Fruit fly (Drosophila melanogaster): ENCODE measurements around the gene Srp19.

Gene Srp19

dm6 chr3L:7356386-7357117 is 8.7 kb upstream of the Srp19 start, which contains the start of gene CTCF (continued):
- TF ChIP-seq CG11294 (GFP tag; IDR thresholded peaks at IDR 0.05) (no peak), dac (GFP tag; optimal IDR thresholded peaks at IDR 0.05) (no peak), Sox102F (GFP tag; optimal IDR thresholded peaks at IDR 0.05) (no peak), dsx (GFP tag; optimal IDR thresholded peaks at IDR 0.05; ENCODE audit: poor library complexity, severe bottlenecking) (no peak), svp (GFP tag) (no peak), CG6792 (GFP tag; optimal IDR thresholded peaks at IDR 0.05) (no peak), Eip93F (GFP tag; optimal IDR thresholded peaks at IDR 0.05) (no peak), fd59A (GFP tag; optimal IDR thresholded peaks at IDR 0.05) (no peak), Hr39 (GFP tag; optimal IDR thresholded peaks at IDR 0.05) (no peak), acj6 (GFP tag; optimal IDR thresholded peaks at IDR 0.05) (no peak), Sox14 (GFP tag; optimal IDR thresholded peaks at IDR 0.05) (peak; percentile 44), CG6808 (GFP tag; optimal IDR thresholded peaks at IDR 0.05) (no peak), lz (GFP tag; optimal IDR thresholded peaks at IDR 0.05) (peak; percentile 58), CG11762 (GFP tag; optimal IDR thresholded peaks at IDR 0.05; ENCODE audit: insufficient read depth) (no peak), vri (GFP tag; optimal IDR thresholded peaks at IDR 0.05) (no peak), eg (GFP tag; IDR thresholded peaks at IDR 0.05) (no peak), CG31627 (GFP tag; optimal IDR thresholded peaks at IDR 0.05) (peak; percentile 43), CG3032 (tag; optimal IDR thresholded peaks at IDR 0.05) (peak; percentile 56), fd85E (GFP tag; optimal IDR thresholded peaks at IDR 0.05) (no peak), OdsH (GFP tag; optimal IDR thresholded peaks at IDR 0.05) (no peak), Smox (GFP tag; optimal IDR thresholded peaks at IDR 0.05) (no peak), Hr38 (GFP tag; optimal IDR thresholded peaks at IDR 0.05) (no peak), Eip78C (GFP tag) (peak; percentile 71), Ets21C (GFP tag; optimal IDR thresholded peaks at IDR 0.05) (no peak), Met (GFP tag; optimal IDR thresholded peaks at IDR 0.05) (no peak), Lpt (GFP tag; optimal IDR thresholded peaks at IDR 0.05) (no peak), Eip75B (GFP tag; optimal IDR thresholded peaks at IDR 0.05) (no peak)

- TF ChIP-seq esn (GFP tag; optimal IDR thresholded peaks at IDR 0.05) = no peak
- TF ChIP-seq fkh (GFP tag; optimal IDR thresholded peaks at IDR 0.05) = peak; percentile 79
These were observed 1.5 kb upstream of the Srp19 start for dm6 chr3L:7349311-7349710.

DNA sequence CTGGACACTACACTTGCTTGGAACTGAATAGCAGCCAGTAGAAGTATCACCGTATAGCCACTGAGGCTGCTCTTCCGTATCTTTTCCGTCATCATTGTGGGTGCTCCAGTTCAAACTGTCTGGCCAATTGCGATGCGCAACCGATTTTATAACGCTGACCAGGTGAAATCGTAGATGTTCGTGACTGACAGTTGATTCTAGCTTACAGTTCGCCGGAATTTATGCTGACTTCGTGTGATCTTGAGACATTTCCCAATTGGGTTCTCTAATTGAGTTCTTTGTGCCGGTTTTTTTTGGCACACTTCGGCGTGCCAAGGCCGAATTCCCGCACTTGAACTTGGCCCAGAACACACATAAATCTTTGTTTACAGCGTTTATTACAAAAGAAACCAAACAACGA is 883 bp downstream of the Srp19 start, which contains the start of gene CG14834:
Gene CG14834 (minus strand): TSS at position 173 of the 400 bp plus-strand sequence.
- TF ChIP-seq Lpt (GFP tag; optimal IDR thresholded peaks at IDR 0.05) = no peak
- no peak for TF ChIP-seq achi (GFP tag; optimal IDR thresholded peaks at IDR 0.05)
- TF ChIP-seq lz (GFP tag; optimal IDR thresholded peaks at IDR 0.05) = no peak

DNA sequence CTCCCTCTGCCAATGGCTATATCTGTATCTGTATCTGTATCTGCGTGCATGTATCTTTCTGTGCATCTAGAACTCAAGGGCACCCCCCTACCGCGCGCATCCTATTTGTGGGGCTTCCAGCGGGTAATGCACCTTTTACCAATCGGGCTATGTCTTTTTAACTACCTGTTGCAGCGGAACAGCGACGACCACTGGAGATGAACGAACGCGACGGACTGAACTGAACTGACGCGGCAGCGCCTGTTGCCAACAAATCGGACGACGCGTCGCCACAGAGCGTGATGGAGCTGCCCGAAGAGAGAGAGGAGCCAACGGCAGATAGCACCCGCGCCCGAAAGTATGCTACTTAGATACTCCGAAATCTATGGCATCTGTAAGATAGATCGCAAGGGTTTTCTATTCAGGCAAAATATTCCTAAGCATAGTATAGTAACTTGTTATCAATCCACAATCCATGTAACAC is 2.8 kb downstream of the Srp19 start, which contains the start of gene Cln7:
Gene Cln7 (minus strand): TSS at position 219 of the 463 bp plus-strand sequence.
- peak; percentile 26 for TF ChIP-seq CG1621 (tag; optimal IDR thresholded peaks at IDR 0.05)
- TF ChIP-seq Blimp-1 (GFP tag; optimal IDR thresholded peaks at IDR 0.05) = peak; percentile 2
- TF ChIP-seq pdm3 (GFP tag; optimal IDR thresholded peaks at IDR 0.05) = no peak
- TF ChIP-seq acj6 (GFP tag; optimal IDR thresholded peaks at IDR 0.05) = no peak
- peak; percentile 73 for TF ChIP-seq CG9139 (GFP tag; optimal IDR thresholded peaks at IDR 0.05)
- peak; percentile 3 for TF ChIP-seq CG3032 (tag; optimal IDR thresholded peaks at IDR 0.05)
- TF ChIP-seq CG7368 (GFP tag; optimal IDR thresholded peaks at IDR 0.05) = peak; percentile 30
- no peak for TF ChIP-seq OdsH (GFP tag; optimal IDR thresholded peaks at IDR 0.05)
- TF ChIP-seq CG16779 (tag; optimal IDR thresholded peaks at IDR 0.05) = peak; percentile 69
- peak; percentile 63 for TF ChIP-seq CG15336 (GFP tag; IDR thresholded peaks at IDR 0.05)
- peak; percentile 65 for TF ChIP-seq Eip75B (GFP tag; optimal IDR thresholded peaks at IDR 0.05)
- peak; percentile 69 for TF ChIP-seq dsx (GFP tag; optimal IDR thresholded peaks at IDR 0.05; ENCODE audit: poor library complexity, severe bottlenecking)
- peak; percentile 39 for TF ChIP-seq CG8632 (GFP tag; optimal IDR thresholded peaks at IDR 0.05)
- peak; percentile 40 for TF ChIP-seq CG6808 (GFP tag; optimal IDR thresholded peaks at IDR 0.05)
- no peak for TF ChIP-seq Hr39 (GFP tag; optimal IDR thresholded peaks at IDR 0.05)
- TF ChIP-seq Eip93F (GFP tag; optimal IDR thresholded peaks at IDR 0.05) = peak; percentile 78
- TF ChIP-seq fkh (GFP tag; optimal IDR thresholded peaks at IDR 0.05) = peak; percentile 32
- TF ChIP-seq eg (GFP tag; IDR thresholded peaks at IDR 0.05) = peak; percentile 77; the same call in 2 of the 3 replicates
- no peak for TF ChIP-seq CG11762 (GFP tag; optimal IDR thresholded peaks at IDR 0.05; ENCODE audit: insufficient read depth)
- peak; percentile 25 for TF ChIP-seq CG6792 (GFP tag; optimal IDR thresholded peaks at IDR 0.05)
- peak; percentile 90 for TF ChIP-seq CG6163 (GFP tag; IDR thresholded peaks at IDR 0.05)
- no peak for TF ChIP-seq achi (GFP tag; optimal IDR thresholded peaks at IDR 0.05)
- peak; percentile 36 for TF ChIP-seq Ets96B (tag; optimal IDR thresholded peaks at IDR 0.05)
- no peak for TF ChIP-seq Met (GFP tag; optimal IDR thresholded peaks at IDR 0.05)
- peak; percentile 62 for TF ChIP-seq net (GFP tag; optimal IDR thresholded peaks at IDR 0.05)
- TF ChIP-seq vri (GFP tag; optimal IDR thresholded peaks at IDR 0.05) = peak; percentile 70
- TF ChIP-seq CG10669 (GFP tag; optimal IDR thresholded peaks at IDR 0.05) = peak; percentile 3
- peak; percentile 54 for TF ChIP-seq CG34406 (GFP tag; optimal IDR thresholded peaks at IDR 0.05)

All from whole organism, prepupa.